Fruit fly (Drosophila melanogaster) whole organism, embryonic: ENCODE results near the gene dsf.
A peak's percentile ranks its signal among the peaks of the same experiment; 100 is the strongest.

ENCODE experiments used
- Antp ChIP-seq: fragments of 200-800 bp; sonication (Bioruptor generic); optimal IDR thresholded peaks from 3 replicates; lab custom pipeline; 2016; ENCODE audit warnings: missing biosample characterization, missing genetic modification characterization
- B-H1 ChIP-seq: fragments of 200-800 bp; sonication (Bioruptor generic); IDR thresholded peaks from 3 replicates; pipeline ENCODE4 v1.3.6; 2022; ENCODE audit warnings: missing biosample characterization, missing genetic modification characterization
- C15 ChIP-seq: fragments of 200-800 bp; sonication (Bioruptor generic); IDR thresholded peaks from 3 replicates; pipeline ENCODE4 v1.3.6; 2022; ENCODE audit warnings: missing biosample characterization, missing genetic modification characterization
- CG10979 ChIP-seq: fragments of 200-800 bp; sonication (Bioruptor generic); optimal IDR thresholded peaks from 2 replicates; lab custom pipeline; 2018; ENCODE audit warnings: missing biosample characterization, mild to moderate bottlenecking, missing genetic modification characterization, moderate library complexity
- CG11456 ChIP-seq: fragments of 200-800 bp; sonication (Bioruptor generic); IDR thresholded peaks from 3 replicates; pipeline ENCODE4 v1.3.6; 2022; ENCODE audit warnings: missing biosample characterization, missing genetic modification characterization
- CG12219 ChIP-seq: fragments of 200-800 bp; sonication (Bioruptor generic); optimal IDR thresholded peaks from 3 replicates; lab custom pipeline; 2018; ENCODE audit warnings: missing biosample characterization, mild to moderate bottlenecking, missing genetic modification characterization
- CG12391 ChIP-seq: fragments of 200-800 bp; sonication (Bioruptor generic); optimal IDR thresholded peaks from 3 replicates; lab custom pipeline; 2018; ENCODE audit warnings: missing biosample characterization, mild to moderate bottlenecking, missing genetic modification characterization, moderate library complexity
- CG12659 ChIP-seq: fragments of 200-800 bp; sonication (Bioruptor generic); optimal IDR thresholded peaks from 3 replicates; lab custom pipeline; 2017; ENCODE audit warnings: mild to moderate bottlenecking, missing biosample characterization, missing genetic modification reagents, missing genetic modification characterization
- CG15011 ChIP-seq: fragments of 200-800 bp; sonication (Bioruptor generic); optimal IDR thresholded peaks from 3 replicates; lab custom pipeline; 2018; ENCODE audit warnings: missing biosample characterization, mild to moderate bottlenecking, missing genetic modification characterization
- CG15696 ChIP-seq: fragments of 200-800 bp; sonication (Bioruptor generic); optimal IDR thresholded peaks from 2 replicates; lab custom pipeline; 2019; ENCODE audit warnings: missing biosample characterization, mild to moderate bottlenecking, missing genetic modification characterization, moderate library complexity
- CG1603 ChIP-seq: fragments of 200-800 bp; sonication (Bioruptor generic); optimal IDR thresholded peaks from 2 replicates; lab custom pipeline; 2019; ENCODE audit warnings: missing biosample characterization, mild to moderate bottlenecking, missing genetic modification characterization, moderate library complexity
- CG30403 ChIP-seq: fragments of 200-800 bp; sonication (Bioruptor generic); optimal IDR thresholded peaks from 3 replicates; lab custom pipeline; 2016; ENCODE audit warnings: missing biosample characterization, missing genetic modification characterization
- CG31224 ChIP-seq: fragments of 200-800 bp; sonication (Bioruptor generic); IDR thresholded peaks from 2 replicates; pipeline ENCODE4 v1.3.6; 2022; ENCODE audit warnings: missing biosample characterization, missing genetic modification characterization
- CG3407 ChIP-seq: fragments of 200-800 bp; sonication (Bioruptor generic); optimal IDR thresholded peaks from 2 replicates; lab custom pipeline; 2018; ENCODE audit warnings: missing biosample characterization, mild to moderate bottlenecking, missing genetic modification characterization
- CG34376 ChIP-seq: fragments of 200-800 bp; sonication (Bioruptor generic); optimal IDR thresholded peaks from 2 replicates; lab custom pipeline; 2018; ENCODE audit warnings: missing biosample characterization, mild to moderate bottlenecking, missing genetic modification characterization
- CG3726 ChIP-seq: fragments of 200-800 bp; sonication (Bioruptor generic); IDR thresholded peaks from 3 replicates; pipeline ENCODE4, ENCODE4 v1.3.6; 2022; ENCODE audit warnings: missing biosample characterization, missing genetic modification characterization
- CG4854 ChIP-seq: fragments of 200-800 bp; sonication (Bioruptor generic); optimal IDR thresholded peaks from 2 replicates; lab custom pipeline; 2016; ENCODE audit warnings: missing biosample characterization, missing genetic modification characterization, inconsistent platforms
- CG7271 ChIP-seq: fragments of 200-800 bp; sonication (Bioruptor generic); optimal IDR thresholded peaks from 2 replicates; lab custom pipeline; 2018; ENCODE audit warnings: missing biosample characterization, mild to moderate bottlenecking, missing genetic modification characterization, moderate library complexity
- CG7372 ChIP-seq: fragments of 200-800 bp; sonication (Bioruptor generic); IDR thresholded peaks from 2 replicates; pipeline ENCODE4 v1.3.6; 2022; ENCODE audit warnings: missing biosample characterization, missing genetic modification characterization
- CG7839 ChIP-seq: fragments of 200-800 bp; sonication (Bioruptor generic); optimal IDR thresholded peaks from 3 replicates; lab custom pipeline; 2018; ENCODE audit warnings: missing biosample characterization, mild to moderate bottlenecking, missing genetic modification characterization, moderate library complexity
- CG8388 ChIP-seq: fragments of 200-800 bp; sonication (Bioruptor generic); optimal IDR thresholded peaks from 2 replicates; lab custom pipeline; 2019; ENCODE audit warnings: missing biosample characterization, mild to moderate bottlenecking, missing genetic modification characterization, moderate library complexity
- CG8765 ChIP-seq: fragments of 200-800 bp; sonication (Bioruptor generic); IDR thresholded peaks from 2 replicates; pipeline ENCODE4 v1.3.6; 2022; ENCODE audit warnings: missing biosample characterization, missing genetic modification characterization
- CG9876 ChIP-seq: fragments of 200-800 bp; sonication (Bioruptor generic); optimal IDR thresholded peaks from 2 replicates; lab custom pipeline; 2016; ENCODE audit warnings: missing biosample characterization, missing genetic modification characterization
- Drgx ChIP-seq: fragments of 200-800 bp; sonication (Bioruptor generic); IDR thresholded peaks from 2 replicates; pipeline ENCODE4 v1.3.6; 2022; ENCODE audit warnings: missing biosample characterization, missing genetic modification characterization
- Gug ChIP-seq: fragments of 200-800 bp; sonication (Bioruptor generic); IDR thresholded peaks from 4 replicates; pipeline ENCODE4 v1.3.6; 2022; ENCODE audit warnings: missing biosample characterization, missing genetic modification characterization
- Hr51 ChIP-seq, 2 experiments: fragments of 200-800 bp; sonication (Bioruptor generic); optimal IDR thresholded peaks; 2 replicates in 1 of 2; 3 replicates in 1 of 2; lab custom pipeline; 2016 to 2018; ENCODE audit warnings: missing biosample characterization in 2 of 2, missing genetic modification characterization in 2 of 2, mild to moderate bottlenecking in 1 of 2, moderate library complexity in 1 of 2
- MESR4 ChIP-seq: fragments of 200-800 bp; sonication (Bioruptor generic); optimal IDR thresholded peaks from 2 replicates; lab custom pipeline; 2018; ENCODE audit warnings: missing biosample characterization, mild to moderate bottlenecking, missing genetic modification characterization, moderate library complexity
- NC2α ChIP-seq: fragments of 200-800 bp; sonication (Bioruptor generic); optimal IDR thresholded peaks from 2 replicates; lab custom pipeline; 2016; ENCODE audit warnings: missing biosample characterization, missing genetic modification characterization
- Nf-YC ChIP-seq: fragments of 200-800 bp; optimal IDR thresholded peaks from 3 replicates; lab custom pipeline; 2019; ENCODE audit warnings: missing biosample characterization, mild to moderate bottlenecking, missing genetic modification characterization, moderate library complexity
- PHDP ChIP-seq: fragments of 200-800 bp; sonication (Bioruptor generic); optimal IDR thresholded peaks from 3 replicates; lab custom pipeline; 2018; ENCODE audit warnings: missing biosample characterization, mild to moderate bottlenecking, missing genetic modification characterization, moderate library complexity
- Sox102F ChIP-seq: fragments of 200-800 bp; sonication (Bioruptor generic); optimal IDR thresholded peaks from 2 replicates; lab custom pipeline; 2018; ENCODE audit warnings: missing biosample characterization, mild to moderate bottlenecking, missing genetic modification characterization, moderate library complexity
- Stat92E ChIP-seq, 3 experiments: fragments of >200 bp in 2 of 3; fragments of 200-800 bp in 1 of 3; sonication (Bioruptor generic) in 1 of 3; optimal IDR thresholded peaks; 2 replicates each; lab custom pipeline; 2017 to 2019; ENCODE audit warnings: missing biosample characterization in 3 of 3, missing genetic modification characterization in 3 of 3, mild to moderate bottlenecking in 1 of 3, moderate library complexity in 1 of 3
- Taf1 ChIP-seq: fragments of 200-800 bp; sonication (Bioruptor generic); IDR thresholded peaks from 2 replicates; pipeline ENCODE4 v1.3.6; 2022; ENCODE audit warnings: missing biosample characterization, missing genetic modification characterization
- Usf ChIP-seq: fragments of 200-800 bp; sonication (Bioruptor generic); optimal IDR thresholded peaks from 2 replicates; lab custom pipeline; 2017; ENCODE audit warnings: missing genotype, missing biosample characterization, missing genetic modification characterization
- Vsx1 ChIP-seq: fragments of 200-800 bp; sonication (Bioruptor generic); optimal IDR thresholded peaks from 2 replicates; lab custom pipeline; 2017; ENCODE audit warnings: missing biosample characterization, mild to moderate bottlenecking, missing genetic modification characterization, missing genetic modification reagents
- btn ChIP-seq: fragments of 200-800 bp; sonication (Bioruptor generic); optimal IDR thresholded peaks from 2 replicates; lab custom pipeline; 2016; ENCODE audit warnings: missing biosample characterization, missing genetic modification characterization
- cato ChIP-seq: fragments of 200-800 bp; sonication (Bioruptor generic); optimal IDR thresholded peaks from 2 replicates; lab custom pipeline; 2016; ENCODE audit warnings: missing biosample characterization, missing genetic modification characterization, borderline replicate concordance
- cg ChIP-seq: fragments of 200-800 bp; sonication (Bioruptor generic); optimal IDR thresholded peaks from 3 replicates; lab custom pipeline; 2019; ENCODE audit warnings: missing biosample characterization, mild to moderate bottlenecking, missing genetic modification characterization, moderate library complexity
- chm ChIP-seq: fragments of 200-800 bp; sonication (Bioruptor generic); IDR thresholded peaks from 2 replicates; pipeline ENCODE4 v1.3.6; 2022; ENCODE audit warnings: missing biosample characterization, missing genetic modification characterization
- ems ChIP-seq: fragments of 200-800 bp; sonication (Bioruptor generic); optimal IDR thresholded peaks from 3 replicates; lab custom pipeline; 2016; ENCODE audit warnings: missing biosample characterization, missing genetic modification characterization
- en ChIP-seq: fragments of 200-800 bp; sonication (Bioruptor generic); optimal IDR thresholded peaks from 2 replicates; lab custom pipeline; 2016; ENCODE audit warnings: missing biosample characterization, missing genetic modification characterization
- esg ChIP-seq: fragments of 200-800 bp; sonication (Bioruptor generic); conservative IDR thresholded peaks from 2 replicates; pipeline ENCODE4 v1.3.6; 2022; ENCODE audit warnings: missing biosample characterization, missing genetic modification characterization
- gsb ChIP-seq: fragments of 200-800 bp; sonication (Bioruptor generic); IDR thresholded peaks from 2 replicates; pipeline ENCODE4 v1.3.6; 2022; ENCODE audit warnings: missing biosample characterization, missing genetic modification characterization
- insv ChIP-seq, 2 experiments: fragments of 200-800 bp; sonication (Bioruptor generic); optimal IDR thresholded peaks; 3 replicates each; lab custom pipeline; 2016 to 2018; ENCODE audit warnings: missing biosample characterization in 2 of 2, missing genetic modification characterization in 2 of 2
- ken ChIP-seq: fragments of 200-800 bp; sonication (Bioruptor generic); IDR thresholded peaks from 3 replicates; pipeline ENCODE4 v1.3.6; 2022; ENCODE audit warnings: missing biosample characterization, missing genetic modification characterization
- lmd ChIP-seq: fragments of 200-800 bp; sonication (Bioruptor generic); IDR thresholded peaks from 2 replicates; pipeline ENCODE4 v1.3.6; 2022; ENCODE audit warnings: missing biosample characterization, missing genetic modification characterization
- slbo ChIP-seq: fragments of 200-800 bp; sonication (Bioruptor generic); IDR thresholded peaks from 2 replicates; pipeline ENCODE4 v1.3.6; 2022; ENCODE audit warnings: missing biosample characterization, missing genetic modification characterization
- tin ChIP-seq: fragments of 200-800 bp; sonication (Bioruptor generic); optimal IDR thresholded peaks from 3 replicates; lab custom pipeline; 2016; ENCODE audit warnings: missing biosample characterization, missing genetic modification characterization
- tup ChIP-seq: fragments of 200-800 bp; sonication (Bioruptor generic); optimal IDR thresholded peaks from 2 replicates; lab custom pipeline; 2016; ENCODE audit warnings: missing biosample characterization, mild to moderate bottlenecking, missing genetic modification characterization, moderate library complexity
- zen2 ChIP-seq: fragments of 200-800 bp; sonication (Bioruptor generic); IDR thresholded peaks from 3 replicates; pipeline ENCODE4 v1.3.6; 2022; ENCODE audit warnings: missing biosample characterization, missing genetic modification characterization; ENCODE audit not compliant: partially characterized antibody
- zf30C ChIP-seq: fragments of 200-800 bp; sonication (Bioruptor generic); optimal IDR thresholded peaks from 3 replicates; lab custom pipeline; 2018; ENCODE audit warnings: missing biosample characterization, mild to moderate bottlenecking, missing genetic modification characterization

The dsf gene

dm6 chr2L:5972005-5972404 lies 46.3 kb downstream of the dsf start (continued):
- TF ChIP-seq PHDP, result peak; percentile 23
- TF ChIP-seq CG4854 (GFP tag; lab: Kevin White, UChicago), result no peak
- TF ChIP-seq CG8388 (GFP tag; lab: Kevin White, UChicago), result peak; percentile 15
- 0 out of 2 replicates have a peak, but pooled peaks have one; percentile 11 for TF ChIP-seq CG31224 (GFP tag; lab: Robert Waterston, UW)
- peak; percentile 56 for TF ChIP-seq CG30403 (GFP tag; lab: Kevin White, UChicago)
- peak; percentile 66 for TF ChIP-seq Sox102F
- peak; percentile 7 to 54 for TF ChIP-seq Hr51 (GFP tag; optimal IDR thresholded peaks at IDR 0.05; lab: Kevin White, UChicago)
- TF ChIP-seq CG15696 (tag; lab: Kevin White, UChicago), result no peak
- no peak for TF ChIP-seq NC2α (GFP tag; lab: Kevin White, UChicago)
- no peak for TF ChIP-seq cato
- TF ChIP-seq Antp (GFP tag; lab: Kevin White, UChicago), result no peak
- TF ChIP-seq Taf1, result peak; percentile 40; the same call in 1 of the 2 replicates
- no peak; the same call in 1 of the 2 replicates for TF ChIP-seq esg (GFP tag; lab: Robert Waterston, UW)
- TF ChIP-seq CG8765 (GFP tag; lab: Robert Waterston, UW), result no peak
- no peak for TF ChIP-seq btn (GFP tag; lab: Kevin White, UChicago)
- TF ChIP-seq CG11456 (GFP tag; lab: Robert Waterston, UW), result peak; percentile 66; the same call in 2 of the 3 replicates
- no peak for TF ChIP-seq insv (GFP tag; optimal IDR thresholded peaks at IDR 0.05; lab: Kevin White, UChicago)
- no peak for TF ChIP-seq tin
- no peak for TF ChIP-seq en (GFP tag; lab: Kevin White, UChicago)
- no peak for TF ChIP-seq CG7271 (tag; lab: Kevin White, UChicago)
- peak; percentile 42 for TF ChIP-seq CG12391 (tag; lab: Kevin White, UChicago)
- TF ChIP-seq CG12219 (GFP tag; lab: Kevin White, UChicago), result no peak
- TF ChIP-seq C15 (GFP tag; lab: Robert Waterston, UW), result no peak
- no peak for TF ChIP-seq CG3407 (GFP tag; lab: Kevin White, UChicago)
- peak; percentile 73 for TF ChIP-seq chm
- TF ChIP-seq Drgx (GFP tag; lab: Robert Waterston, UW), result no peak
- no peak for TF ChIP-seq cg (GFP tag; lab: Kevin White, UChicago)
- TF ChIP-seq Usf (GFP tag; lab: Kevin White, UChicago), result no peak
- no peak for TF ChIP-seq CG9876
- peak; percentile 34; the same call in 1 of the 4 replicates for TF ChIP-seq Gug (GFP tag; lab: Robert Waterston, UW)
- TF ChIP-seq tup, result no peak
- no peak for TF ChIP-seq CG12659
- TF ChIP-seq slbo (GFP tag; lab: Robert Waterston, UW), result peak; percentile 72
- TF ChIP-seq CG7372 (GFP tag; lab: Robert Waterston, UW), result peak; percentile 33; the same call in 1 of the 2 replicates
- peak; percentile 77 for TF ChIP-seq lmd (GFP tag; lab: Robert Waterston, UW)
- TF ChIP-seq zf30C (GFP tag; lab: Kevin White, UChicago), result no peak
- no peak for TF ChIP-seq CG15011
- no peak for TF ChIP-seq CG3726 (GFP tag; lab: Robert Waterston, UW)
- no peak for TF ChIP-seq Nf-YC (tag; lab: Kevin White, UChicago)
- peak; percentile 50 for TF ChIP-seq ems
- no peak for TF ChIP-seq B-H1 (GFP tag; lab: Robert Waterston, UW)
- peak; percentile 16 for TF ChIP-seq CG10979 (tag; lab: Kevin White, UChicago)
- TF ChIP-seq CG1603 (tag; lab: Kevin White, UChicago), result peak; percentile 62
- peak; percentile 43 for TF ChIP-seq CG7839 (tag; lab: Kevin White, UChicago)
- TF ChIP-seq Vsx1 (GFP tag; lab: Kevin White, UChicago), result no peak
- no peak for TF ChIP-seq MESR4 (GFP tag; lab: Kevin White, UChicago)
- TF ChIP-seq zen2 (GFP tag; lab: Robert Waterston, UW), result no peak
- TF ChIP-seq ken (GFP tag; lab: Robert Waterston, UW), result peak; percentile 63; the same call in 1 of the 3 replicates
- TF ChIP-seq CG34376 (GFP tag; lab: Kevin White, UChicago), result no peak
- TF ChIP-seq gsb (GFP tag; lab: Robert Waterston, UW), result no peak
- no peak for TF ChIP-seq Stat92E (GFP tag; optimal IDR thresholded peaks at IDR 0.05; lab: Kevin White, UChicago)
